Fruit fly (Drosophila melanogaster) whole organism, embryonic: ENCODE data around the gene CG34116.

ENCODE experiments used
- ATbp ChIP-seq: fragments of 200-800 bp; sonication (Bioruptor generic); optimal IDR thresholded peaks from 2 replicates; lab custom pipeline; 2017; ENCODE audit warnings: missing biosample characterization, mild to moderate bottlenecking, missing genetic modification characterization, missing genetic modification reagents
- Atf-2 ChIP-seq: fragments of 200-800 bp; sonication (Bioruptor generic); optimal IDR thresholded peaks from 2 replicates; lab custom pipeline; 2016; ENCODE audit warnings: missing biosample characterization, missing genetic modification characterization
- Atf6 ChIP-seq: fragments of 200-800 bp; sonication (Bioruptor generic); IDR thresholded peaks from 2 replicates; pipeline ENCODE4 v1.3.6; 2022; ENCODE audit warnings: missing biosample characterization, missing genetic modification characterization
- Bteb2 ChIP-seq: fragments of 200-800 bp; sonication (Bioruptor generic); optimal IDR thresholded peaks from 2 replicates; lab custom pipeline; 2016; ENCODE audit warnings: missing biosample characterization, missing genetic modification characterization
- CG10979 ChIP-seq: fragments of 200-800 bp; sonication (Bioruptor generic); optimal IDR thresholded peaks from 2 replicates; lab custom pipeline; 2018; ENCODE audit warnings: missing biosample characterization, mild to moderate bottlenecking, missing genetic modification characterization, moderate library complexity
- CG12219 ChIP-seq: fragments of 200-800 bp; sonication (Bioruptor generic); optimal IDR thresholded peaks from 3 replicates; lab custom pipeline; 2018; ENCODE audit warnings: missing biosample characterization, mild to moderate bottlenecking, missing genetic modification characterization
- CG12769 ChIP-seq: fragments of 200-800 bp; sonication (Bioruptor generic); optimal IDR thresholded peaks from 2 replicates; lab custom pipeline; 2019; ENCODE audit warnings: missing biosample characterization, mild to moderate bottlenecking, missing genetic modification characterization, moderate library complexity
- CG14014 ChIP-seq: fragments of 200-800 bp; sonication (Bioruptor generic); IDR thresholded peaks from 2 replicates; pipeline ENCODE4 v1.3.6; 2022; ENCODE audit warnings: missing biosample characterization, missing genetic modification characterization
- CG14050 ChIP-seq: fragments of 200-800 bp; sonication (Bioruptor generic); IDR thresholded peaks from 3 replicates; pipeline ENCODE4 v1.3.6; 2022; ENCODE audit warnings: missing biosample characterization, missing genetic modification characterization
- CG14441 ChIP-seq: fragments of 200-800 bp; sonication (Bioruptor generic); IDR thresholded peaks from 2 replicates; pipeline ENCODE4 v1.3.6; 2022; ENCODE audit warnings: missing biosample characterization, missing genetic modification characterization
- CG15011 ChIP-seq: fragments of 200-800 bp; sonication (Bioruptor generic); optimal IDR thresholded peaks from 3 replicates; lab custom pipeline; 2018; ENCODE audit warnings: missing biosample characterization, mild to moderate bottlenecking, missing genetic modification characterization
- CG1647 ChIP-seq: fragments of 200-800 bp; sonication (Bioruptor generic); optimal IDR thresholded peaks from 3 replicates; lab custom pipeline; 2016; ENCODE audit warnings: missing biosample characterization, missing genetic modification characterization
- CG17612 ChIP-seq: fragments of 200-800 bp; sonication (Bioruptor generic); IDR thresholded peaks from 2 replicates; pipeline ENCODE4 v1.3.6; 2022; ENCODE audit warnings: missing biosample characterization, missing genetic modification characterization
- CG18764 ChIP-seq: fragments of 200-800 bp; sonication (Bioruptor generic); optimal IDR thresholded peaks from 3 replicates; lab custom pipeline; 2016; ENCODE audit warnings: missing biosample characterization, missing genetic modification characterization
- CG3065 ChIP-seq: fragments of 200-800 bp; sonication (Bioruptor generic); optimal IDR thresholded peaks from 2 replicates; lab custom pipeline; 2016; ENCODE audit warnings: missing biosample characterization, missing genetic modification characterization
- CG33213 ChIP-seq: fragments of 200-800 bp; sonication (Bioruptor generic); optimal IDR thresholded peaks from 3 replicates; lab custom pipeline; 2016; ENCODE audit warnings: missing biosample characterization, missing genetic modification characterization
- CG34224 ChIP-seq: fragments of 200-800 bp; sonication (Bioruptor generic); IDR thresholded peaks from 3 replicates; pipeline ENCODE4 v1.3.6; 2022; ENCODE audit warnings: missing biosample characterization, missing genetic modification characterization; ENCODE audit not compliant: partially characterized antibody
- CG3847 ChIP-seq: fragments of 200-800 bp; sonication (Bioruptor generic); IDR thresholded peaks from 2 replicates; pipeline ENCODE4 v1.3.6; 2022; ENCODE audit warnings: missing biosample characterization, missing genetic modification characterization
- CG3995 ChIP-seq: fragments of 200-800 bp; sonication (Bioruptor generic); optimal IDR thresholded peaks from 3 replicates; lab custom pipeline; 2016; ENCODE audit warnings: missing biosample characterization, missing genetic modification characterization
- CG4707 ChIP-seq: fragments of 200-800 bp; sonication (Bioruptor generic); optimal IDR thresholded peaks from 2 replicates; lab custom pipeline; 2018; ENCODE audit warnings: missing biosample characterization, mild to moderate bottlenecking, missing genetic modification characterization, moderate library complexity
- CG4820 ChIP-seq: fragments of 200-800 bp; sonication (Bioruptor generic); optimal IDR thresholded peaks from 3 replicates; lab custom pipeline; 2016; ENCODE audit warnings: missing biosample characterization, missing genetic modification characterization
- CG7556 ChIP-seq: fragments of 200-800 bp; sonication (Bioruptor generic); optimal IDR thresholded peaks from 2 replicates; lab custom pipeline; 2017; ENCODE audit warnings: missing biosample characterization, mild to moderate bottlenecking, missing genetic modification characterization
- CG8281 ChIP-seq: fragments of 200-800 bp; sonication (Bioruptor generic); optimal IDR thresholded peaks from 2 replicates; lab custom pipeline; 2018; ENCODE audit warnings: missing biosample characterization, mild to moderate bottlenecking, missing genetic modification characterization, moderate library complexity
- CG8765 ChIP-seq: fragments of 200-800 bp; sonication (Bioruptor generic); IDR thresholded peaks from 2 replicates; pipeline ENCODE4 v1.3.6; 2022; ENCODE audit warnings: missing biosample characterization, missing genetic modification characterization
- CG8924 ChIP-seq: fragments of 200-800 bp; optimal IDR thresholded peaks from 3 replicates; lab custom pipeline; 2019; ENCODE audit warnings: missing biosample characterization, mild to moderate bottlenecking, missing genetic modification characterization, moderate library complexity
- CG8944 ChIP-seq: fragments of 200-800 bp; sonication (Bioruptor generic); optimal IDR thresholded peaks from 3 replicates; lab custom pipeline; 2016; ENCODE audit warnings: missing biosample characterization, missing genetic modification characterization
- D19B ChIP-seq: fragments of 200-800 bp; sonication (Bioruptor generic); optimal IDR thresholded peaks from 2 replicates; lab custom pipeline; 2017; ENCODE audit warnings: missing biosample characterization, mild to moderate bottlenecking, missing genetic modification characterization
- Dip2 ChIP-seq: fragments of 200-800 bp; sonication (Bioruptor generic); IDR thresholded peaks from 2 replicates; pipeline ENCODE4 v1.3.6; 2022; ENCODE audit warnings: missing biosample characterization, missing genetic modification characterization
- E2f2 ChIP-seq: fragments of 200-800 bp; sonication (Bioruptor generic); IDR thresholded peaks from 2 replicates; pipeline ENCODE4 v1.3.6; 2022; ENCODE audit warnings: missing biosample characterization, missing genetic modification characterization
- Fer1 ChIP-seq: fragments of 200-800 bp; sonication (Bioruptor generic); optimal IDR thresholded peaks from 2 replicates; lab custom pipeline; 2017; ENCODE audit warnings: missing biosample characterization, mild to moderate bottlenecking, missing genetic modification characterization
- Fer2 ChIP-seq: fragments of 200-800 bp; sonication (Bioruptor generic); optimal IDR thresholded peaks from 2 replicates; lab custom pipeline; 2018; ENCODE audit warnings: missing biosample characterization, mild to moderate bottlenecking, missing genetic modification characterization, moderate library complexity
- Hr3 ChIP-seq: fragments of 200-800 bp; sonication (Bioruptor generic); optimal IDR thresholded peaks from 3 replicates; lab custom pipeline; 2016; ENCODE audit warnings: missing biosample characterization, missing genetic modification characterization
- Hsf ChIP-seq: fragments of 200-800 bp; sonication (Bioruptor generic); optimal IDR thresholded peaks from 3 replicates; lab custom pipeline; 2016; ENCODE audit warnings: missing biosample characterization, missing genetic modification characterization
- Jarid2 ChIP-seq: fragments of 200-800 bp; sonication (Bioruptor generic); optimal IDR thresholded peaks from 3 replicates; lab custom pipeline; 2017; ENCODE audit warnings: mild to moderate bottlenecking, missing biosample characterization, missing genetic modification reagents, missing genetic modification characterization
- NC2α ChIP-seq: fragments of 200-800 bp; sonication (Bioruptor generic); optimal IDR thresholded peaks from 2 replicates; lab custom pipeline; 2016; ENCODE audit warnings: missing biosample characterization, missing genetic modification characterization
- Oli ChIP-seq: fragments of 200-800 bp; sonication (Bioruptor generic); optimal IDR thresholded peaks from 2 replicates; lab custom pipeline; 2018; ENCODE audit warnings: missing biosample characterization, mild to moderate bottlenecking, missing genetic modification characterization, moderate library complexity
- Ptx1 ChIP-seq: fragments of 200-800 bp; sonication (Bioruptor generic); IDR thresholded peaks from 2 replicates; pipeline ENCODE4 v1.3.6; 2022; ENCODE audit warnings: missing biosample characterization, missing genetic modification characterization
- bab2 ChIP-seq: fragments of 200-800 bp; sonication (Bioruptor generic); optimal IDR thresholded peaks from 2 replicates; lab custom pipeline; 2016; ENCODE audit warnings: missing biosample characterization, missing genetic modification characterization
- cad ChIP-seq: fragments of >200 bp; optimal IDR thresholded peaks from 2 replicates; lab custom pipeline; 2017; ENCODE audit warnings: missing biosample characterization, missing genetic modification characterization
- dysf ChIP-seq: fragments of 200-800 bp; sonication (Bioruptor generic); IDR thresholded peaks from 3 replicates; pipeline ENCODE4 v1.3.6; 2022; ENCODE audit warnings: missing biosample characterization, missing genetic modification characterization
- emc ChIP-seq: fragments of 200-800 bp; sonication (Bioruptor generic); optimal IDR thresholded peaks from 2 replicates; lab custom pipeline; 2016; ENCODE audit warnings: missing biosample characterization, missing genetic modification characterization
- eyg ChIP-seq: fragments of 200-800 bp; sonication (Bioruptor generic); optimal IDR thresholded peaks from 3 replicates; lab custom pipeline; 2016; ENCODE audit warnings: missing biosample characterization, missing genetic modification characterization
- ftz-f1 ChIP-seq: fragments of 200-800 bp; sonication (Bioruptor generic); optimal IDR thresholded peaks from 2 replicates; lab custom pipeline; 2016; ENCODE audit warnings: missing biosample characterization, missing genetic modification characterization
- grn ChIP-seq: fragments of 200-800 bp; sonication (Bioruptor generic); optimal IDR thresholded peaks from 3 replicates; lab custom pipeline; 2017; ENCODE audit warnings: missing biosample characterization, missing genetic modification characterization
- gro ChIP-seq: fragments of 200-800 bp; sonication (Bioruptor generic); optimal IDR thresholded peaks from 2 replicates; lab custom pipeline; 2016; ENCODE audit warnings: missing biosample characterization, missing genetic modification characterization
- jumu ChIP-seq: fragments of 200-800 bp; sonication (Bioruptor generic); optimal IDR thresholded peaks from 3 replicates; lab custom pipeline; 2016; ENCODE audit warnings: missing biosample characterization, missing genetic modification characterization
- pan ChIP-seq, 4 experiments: fragments of >200 bp in 3 of 4; fragments of 200-800 bp in 1 of 4; sonication (Bioruptor generic) in 1 of 4; optimal IDR thresholded peaks in 3 of 4; IDR thresholded peaks in 1 of 4; 2 replicates each; pipeline versions ENCODE4 v1.3.6 to Lab custom; 2017 to 2022; ENCODE audit warnings: missing biosample characterization in 2 of 4, missing genetic modification characterization in 2 of 4, mixed read lengths in 1 of 4
- run ChIP-seq: fragments of 200-800 bp; sonication (Bioruptor generic); optimal IDR thresholded peaks from 3 replicates; lab custom pipeline; 2018; ENCODE audit warnings: missing biosample characterization, mild to moderate bottlenecking, missing genetic modification characterization
- salm ChIP-seq: fragments of 200-800 bp; sonication (Bioruptor generic); optimal IDR thresholded peaks from 2 replicates; lab custom pipeline; 2018; ENCODE audit warnings: missing biosample characterization, mild to moderate bottlenecking, missing genetic modification characterization
- wdn ChIP-seq: fragments of 200-800 bp; sonication (Bioruptor generic); IDR thresholded peaks from 2 replicates; pipeline ENCODE4 v1.3.6; 2022; ENCODE audit warnings: missing biosample characterization, missing genetic modification characterization

CG34116 gene

dm6 chr3L:19794203-19794802, 11.5 kb downstream of the CG34116 start (continued):
- TF ChIP-seq bab2 (GFP tag; lab: Kevin White, UChicago) (peak; percentile 70), wdn (no peak), CG4820 (peak; percentile 67), grn (peak; percentile 57), cad (GFP tag; lab: Kevin White, UChicago) (no peak), D19B (GFP tag; lab: Kevin White, UChicago) (peak; percentile 72), Oli (tag; lab: Kevin White, UChicago) (peak; percentile 90), NC2α (GFP tag; lab: Kevin White, UChicago) (no peak), Hsf (peak; percentile 81), CG33213 (peak; percentile 45), Fer2 (tag; lab: Kevin White, UChicago) (peak; percentile 49), emc (GFP tag; lab: Kevin White, UChicago) (peak; percentile 36), Jarid2 (GFP tag; lab: Kevin White, UChicago) (peak; percentile 61), salm (peak; percentile 76), jumu (GFP tag; lab: Kevin White, UChicago) (peak; percentile 65), CG8765 (GFP tag; lab: Robert Waterston, UW) (no peak), ATbp (GFP tag; lab: Kevin White, UChicago) (peak; percentile 79), CG4707 (GFP tag; lab: Kevin White, UChicago) (peak; percentile 81), pan (optimal IDR thresholded peaks at IDR 0.05; lab: Kevin White, UChicago) (no peak), pan (GFP tag; optimal IDR thresholded peaks at IDR 0.05 in 1 of 2, IDR thresholded peaks at IDR 0.05 in 1 of 2) (peak in 1 of 2 experiments; percentile 65), CG15011 (GFP tag; lab: Kevin White, UChicago) (peak; percentile 88), CG10979 (peak; percentile 81), CG14441 (GFP tag; lab: Robert Waterston, UW) (peak; percentile 57), Fer1 (GFP tag; lab: Kevin White, UChicago) (peak; percentile 92), CG3847 (GFP tag; lab: Robert Waterston, UW) (peak; percentile 74), CG8281 (tag; lab: Kevin White, UChicago) (peak; percentile 69), CG3995 (GFP tag; lab: Kevin White, UChicago) (peak; percentile 54), eyg (peak; percentile 55), Dip2 (GFP tag; lab: Robert Waterston, UW) (no peak), CG12219 (peak; percentile 81), CG34224 (0 out of 3 replicates have a peak, but pooled peaks have one; percentile 12), Atf6 (GFP tag; lab: Robert Waterston, UW) (peak; percentile 83), Atf-2 (GFP tag; lab: Kevin White, UChicago) (peak; percentile 79), Hr3 (GFP tag; lab: Kevin White, UChicago) (peak; percentile 73), CG14050 (GFP tag; lab: Robert Waterston, UW) (peak; percentile 35; the same call in 2 of the 3 replicates), CG7556 (GFP tag; lab: Kevin White, UChicago) (peak; percentile 95), run (tag; lab: Kevin White, UChicago) (peak; percentile 73), Ptx1 (GFP tag; lab: Robert Waterston, UW) (peak; percentile 76), CG14014 (GFP tag; lab: Robert Waterston, UW) (peak; percentile 73), E2f2 (GFP tag; lab: Robert Waterston, UW) (peak; percentile 48; the same call in 1 of the 2 replicates), CG18764 (GFP tag; lab: Kevin White, UChicago) (peak; percentile 53), CG3065 (GFP tag; lab: Kevin White, UChicago) (peak; percentile 51), dysf (GFP tag; lab: Robert Waterston, UW) (peak; percentile 81; the same call in 2 of the 3 replicates), gro (GFP tag; lab: Kevin White, UChicago) (peak; percentile 39), Bteb2 (GFP tag; lab: Kevin White, UChicago) (peak; percentile 74), CG8944 (GFP tag; lab: Kevin White, UChicago) (peak; percentile 47), CG17612 (no peak), CG1647 (GFP tag; lab: Kevin White, UChicago) (peak; percentile 13), CG8924 (peak; percentile 86), ftz-f1 (GFP tag; lab: Kevin White, UChicago) (no peak), CG12769 (tag; lab: Kevin White, UChicago) (no peak)
